Worm (Caenorhabditis elegans) whole organism, L4 larva: ENCODE results near the gene F36G9.15.
A peak's percentile ranks its signal among the peaks of the same experiment; 100 is the strongest.

Source experiments
- F44E2.7 ChIP-seq: fragments of 200-800 bp; sonication (Bioruptor generic); IDR thresholded peaks from 2 replicates; pipeline ENCODE4 v2.1.2; 2022; ENCODE audit warnings: missing genetic modification characterization, missing compliant biosample characterization
- F49E8.2 ChIP-seq: sonication (generic microtip); optimal IDR thresholded peaks from 2 replicates; lab custom pipeline; 2016; ENCODE audit warnings: missing compliant biosample characterization, mild to moderate bottlenecking, missing genetic modification characterization, borderline replicate concordance
- T20F7.1 ChIP-seq: fragments of 200-800 bp; sonication (Bioruptor generic); optimal IDR thresholded peaks from 2 replicates; lab custom pipeline; 2018; ENCODE audit warnings: mild to moderate bottlenecking, missing genetic modification characterization, missing compliant biosample characterization
- Y105C5A.15 ChIP-seq: fragments of 200-800 bp; sonication (Bioruptor generic); IDR thresholded peaks from 2 replicates; pipeline ENCODE4 v1.3.6; 2022; ENCODE audit warnings: missing genetic modification characterization, missing compliant biosample characterization
- Y48G9A.11 ChIP-seq: fragments of 200-800 bp; sonication (Bioruptor generic); IDR thresholded peaks from 2 replicates; pipeline ENCODE4 v1.3.6; 2022; ENCODE audit warnings: missing genetic modification reagents, missing genetic modification characterization, missing compliant biosample characterization
- ZK337.2 ChIP-seq: fragments of 200-800 bp; sonication (Bioruptor generic); IDR thresholded peaks from 2 replicates; pipeline ENCODE4 v1.3.6; 2022; ENCODE audit warnings: missing genetic modification reagents, missing genetic modification characterization, missing compliant biosample characterization
- ama-1 ChIP-seq: fragments of 150-350 bp; optimal IDR thresholded peaks from 2 replicates; lab custom pipeline; 2014; ENCODE audit warnings: inconsistent platforms, mixed read lengths
- arid-1 ChIP-seq: fragments of 200-800 bp; sonication (Bioruptor generic); conservative IDR thresholded peaks from 2 replicates; pipeline ENCODE4 v1.3.6; 2022; ENCODE audit warnings: missing genetic modification reagents, missing genetic modification characterization, missing compliant biosample characterization
- attf-4 ChIP-seq: sonication (generic microtip); optimal IDR thresholded peaks from 3 replicates; lab custom pipeline; 2017; ENCODE audit warnings: missing biosample characterization, missing genetic modification characterization
- ceh-28 ChIP-seq: fragments of 150-350 bp; optimal IDR thresholded peaks from 2 replicates; lab custom pipeline; 2014; ENCODE audit warnings: missing biosample characterization, missing genetic modification reagents, missing genetic modification characterization
- ceh-32 ChIP-seq: sonication (generic microtip); optimal IDR thresholded peaks from 2 replicates; lab custom pipeline; 2016; ENCODE audit warnings: mild to moderate bottlenecking, missing genetic modification characterization, missing compliant biosample characterization; ENCODE audit not compliant: poor library complexity
- ceh-44 ChIP-seq: fragments of 200-800 bp; sonication (Bioruptor generic); IDR thresholded peaks from 2 replicates; pipeline ENCODE4 v1.3.6; 2022; ENCODE audit warnings: missing genetic modification reagents, missing genetic modification characterization, missing compliant biosample characterization
- cey-2 ChIP-seq: sonication (generic microtip); optimal IDR thresholded peaks from 3 replicates; lab custom pipeline; 2017; ENCODE audit warnings: missing genetic modification characterization, mild to moderate bottlenecking, missing compliant biosample characterization, antibody characterized with exemption, borderline replicate concordance; ENCODE audit not compliant: insufficient read depth
- daf-16 ChIP-seq, 3 experiments: sonication (generic microtip); optimal IDR thresholded peaks; 2 replicates each; lab custom pipeline; 2016 to 2017; ENCODE audit warnings: missing genetic modification characterization in 3 of 3, missing genetic modification reagents in 3 of 3, mild to moderate bottlenecking in 2 of 3, missing compliant biosample characterization in 2 of 3, missing biosample characterization in 1 of 3, moderate library complexity in 1 of 3
- daf-19 ChIP-seq: fragments of 200-800 bp; sonication (Bioruptor generic); conservative IDR thresholded peaks from 2 replicates; pipeline ENCODE4 v1.3.6; 2022; ENCODE audit warnings: missing genetic modification characterization, missing compliant biosample characterization
- dmd-6 ChIP-seq: fragments of 200-800 bp; sonication (Bioruptor generic); IDR thresholded peaks from 2 replicates; pipeline ENCODE4 v1.3.6; 2022; ENCODE audit warnings: missing genetic modification reagents, missing genetic modification characterization, missing compliant biosample characterization
- dmd-8 ChIP-seq: fragments of 200-800 bp; sonication (Bioruptor generic); IDR thresholded peaks from 2 replicates; pipeline ENCODE4 v1.3.6; 2022; ENCODE audit warnings: missing genetic modification characterization, missing compliant biosample characterization
- dpl-1 ChIP-seq: fragments of 150-350 bp; optimal IDR thresholded peaks from 2 replicates; lab custom pipeline; 2014; ENCODE audit warnings: missing biosample characterization, missing genetic modification reagents, missing genetic modification characterization
- duxl-1 ChIP-seq: sonication (generic microtip); optimal IDR thresholded peaks from 2 replicates; lab custom pipeline; 2016; ENCODE audit warnings: mild to moderate bottlenecking, missing genetic modification characterization, moderate library complexity, missing compliant biosample characterization; ENCODE audit not compliant: poor library complexity
- dve-1 ChIP-seq: sonication (generic microtip); optimal IDR thresholded peaks from 2 replicates; lab custom pipeline; 2017; ENCODE audit warnings: antibody characterized with exemption, mild to moderate bottlenecking, missing genetic modification characterization, missing compliant biosample characterization; ENCODE audit not compliant: insufficient read depth
- egl-43 ChIP-seq: fragments of 200-800 bp; sonication (Bioruptor generic); IDR thresholded peaks from 2 replicates; pipeline ENCODE4 v1.3.6; 2022; ENCODE audit warnings: missing genetic modification reagents, missing genetic modification characterization, missing compliant biosample characterization
- fkh-10 ChIP-seq: fragments of 150-350 bp; optimal IDR thresholded peaks from 2 replicates; lab custom pipeline; 2014; ENCODE audit warnings: missing biosample characterization, missing genetic modification reagents, missing genetic modification characterization
- fos-1 ChIP-seq: fragments of 150-350 bp; optimal IDR thresholded peaks from 2 replicates; lab custom pipeline; 2014; ENCODE audit warnings: missing biosample characterization, missing genetic modification characterization
- hif-1 ChIP-seq, 2 experiments: sonication (generic microtip); optimal IDR thresholded peaks; 2 replicates each; lab custom pipeline; 2016 to 2017; ENCODE audit warnings: missing compliant biosample characterization in 2 of 2, missing genetic modification characterization in 2 of 2, missing genetic modification reagents in 2 of 2, missing genotype in 2 of 2, mild to moderate bottlenecking in 1 of 2
- hlh-30 ChIP-seq: sonication (generic microtip); optimal IDR thresholded peaks from 2 replicates; lab custom pipeline; 2017; ENCODE audit warnings: antibody characterized with exemption, mild to moderate bottlenecking, missing genetic modification characterization, missing compliant biosample characterization; ENCODE audit not compliant: insufficient read depth
- lim-7 ChIP-seq: fragments of 200-800 bp; sonication (Bioruptor generic); IDR thresholded peaks from 2 replicates; pipeline ENCODE4 v1.3.6; 2022; ENCODE audit warnings: missing genetic modification characterization, missing compliant biosample characterization
- lin-15B ChIP-seq: fragments of 150-350 bp; sonication (generic microtip); optimal IDR thresholded peaks from 3 replicates; lab custom pipeline; 2014; ENCODE audit warnings: missing biosample characterization, missing genetic modification characterization
- lin-39 ChIP-seq: fragments of 150-350 bp; optimal IDR thresholded peaks from 2 replicates; lab custom pipeline; 2014; ENCODE audit warnings: missing biosample characterization, missing genetic modification reagents, missing genetic modification characterization
- lir-3 ChIP-seq: sonication (generic microtip); optimal IDR thresholded peaks from 2 replicates; lab custom pipeline; 2016; ENCODE audit warnings: mild to moderate bottlenecking, missing genetic modification characterization, missing compliant biosample characterization
- madf-5 ChIP-seq, 2 experiments: fragments of 200-800 bp; sonication (Bioruptor generic); IDR thresholded peaks; 2 replicates each; pipeline ENCODE4 v1.3.6; 2022; ENCODE audit warnings: missing compliant biosample characterization in 2 of 2, missing genetic modification characterization in 2 of 2
- mep-1 ChIP-seq: fragments of 150-350 bp; sonication (generic microtip); optimal IDR thresholded peaks from 3 replicates; lab custom pipeline; 2014; ENCODE audit warnings: missing biosample characterization, missing genetic modification characterization
- mes-2 ChIP-seq: sonication (generic microtip); optimal IDR thresholded peaks from 2 replicates; lab custom pipeline; 2016; ENCODE audit warnings: missing genotype, mild to moderate bottlenecking, missing genetic modification characterization, missing compliant biosample characterization; ENCODE audit not compliant: poor library complexity, severe bottlenecking
- mxl-3 ChIP-seq: fragments of 200-800 bp; sonication (Bioruptor generic); optimal IDR thresholded peaks from 2 replicates; lab custom pipeline; 2018; ENCODE audit warnings: mild to moderate bottlenecking, missing genetic modification characterization, missing compliant biosample characterization
- saeg-2 ChIP-seq: fragments of 200-800 bp; sonication (Bioruptor generic); IDR thresholded peaks from 2 replicates; pipeline ENCODE4 v1.3.6; 2022; ENCODE audit warnings: missing genetic modification reagents, missing genetic modification characterization, missing compliant biosample characterization
- set-16 ChIP-seq: fragments of 200-800 bp; sonication (Bioruptor generic); IDR thresholded peaks from 2 replicates; pipeline ENCODE4 v1.3.6; 2022; ENCODE audit warnings: missing genetic modification reagents, missing genetic modification characterization, missing compliant biosample characterization
- snpc-1.2 ChIP-seq: fragments of 200-800 bp; sonication (Bioruptor generic); IDR thresholded peaks from 2 replicates; pipeline ENCODE4 v1.3.6; 2022; ENCODE audit warnings: missing genetic modification reagents, missing genetic modification characterization, missing compliant biosample characterization
- spr-3 ChIP-seq: fragments of 200-800 bp; sonication (Bioruptor generic); optimal IDR thresholded peaks from 2 replicates; lab custom pipeline; 2018; ENCODE audit warnings: mild to moderate bottlenecking, missing genetic modification characterization, missing compliant biosample characterization
- tra-1 ChIP-seq: fragments of 200-800 bp; sonication (Bioruptor generic); IDR thresholded peaks from 2 replicates; pipeline ENCODE4 v1.3.6; 2022; ENCODE audit warnings: missing genetic modification reagents, missing genetic modification characterization, missing compliant biosample characterization
- unc-130 ChIP-seq: sonication (generic microtip); optimal IDR thresholded peaks from 2 replicates; lab custom pipeline; 2016; ENCODE audit warnings: missing genetic modification reagents, missing genetic modification characterization, missing compliant biosample characterization
- unc-62 ChIP-seq, 3 experiments: fragments of 150-350 bp in 1 of 3; sonication (generic microtip); optimal IDR thresholded peaks in 2 of 3; peaks in 1 of 3; 1 replicate in 1 of 3; 2 replicates in 2 of 3; lab custom pipeline; 2014 to 2017; ENCODE audit warnings: missing biosample characterization in 3 of 3, missing genetic modification characterization in 3 of 3, missing genetic modification reagents in 3 of 3, missing genotype in 1 of 3
- zfp-2 ChIP-seq: sonication (generic microtip); optimal IDR thresholded peaks from 2 replicates; lab custom pipeline; 2016; ENCODE audit warnings: mild to moderate bottlenecking, missing genetic modification characterization, missing compliant biosample characterization
- ztf-11 ChIP-seq: fragments of 150-350 bp; optimal IDR thresholded peaks from 2 replicates; lab custom pipeline; 2014; ENCODE audit warnings: missing biosample characterization, missing genetic modification characterization

F36G9.15 gene

ce11 chrV:16024917-16025316 lies 36.9 kb upstream of the F36G9.15 start:
- TF ChIP-seq snpc-1.2: no peak
- peak; percentile 67 for TF ChIP-seq set-16

- TF ChIP-seq mes-2 (tag; lab: Kevin White, UChicago): no peak
- 0 out of 2 replicates have a peak, but pooled peaks have one; percentile 13 for TF ChIP-seq daf-19 (GFP tag; lab: Robert Waterston, UW)
- TF ChIP-seq fos-1: no peak
- TF ChIP-seq egl-43 (GFP tag; lab: Robert Waterston, UW): no peak
- no peak for TF ChIP-seq mep-1
- 0 out of 2 replicates have a peak, but pooled peaks have one; percentile 33 for TF ChIP-seq arid-1 (GFP tag; lab: Robert Waterston, UW)
- no peak for TF ChIP-seq dve-1 (tag; lab: Kevin White, UChicago)
- peak; percentile 8 for TF ChIP-seq dpl-1 (GFP tag; lab: Kevin White, UChicago)
- TF ChIP-seq F49E8.2: peak; percentile 36
These were observed 36.3 kb upstream of the F36G9.15 start, which contains the start of gene T10C6.6 for ce11 chrV:16024300-16024699. Gene T10C6.6, plus strand, starts transcription at chrV:16024326.

- TF ChIP-seq dmd-6 (GFP tag; lab: Robert Waterston, UW) (no peak), set-16 (peak; percentile 51)
These were observed 35.6 kb upstream of the F36G9.15 start for ce11 chrV:16023559-16023958.

- TF ChIP-seq hlh-30 (tag; lab: Kevin White, UChicago) (no peak), T20F7.1 (no peak), attf-4 (tag; lab: Kevin White, UChicago) (no peak), fkh-10 (no peak), mxl-3 (GFP tag; lab: Kevin White, UChicago) (no peak), Y48G9A.11 (no peak), lim-7 (no peak), zfp-2 (tag; lab: Kevin White, UChicago) (no peak), spr-3 (GFP tag; lab: Kevin White, UChicago) (no peak), lir-3 (no peak), unc-62 (GFP tag; optimal IDR thresholded peaks at IDR 0.05 in 1 of 2; lab: Kevin White, UChicago) (no peak), unc-62 (tag; optimal IDR thresholded peaks at IDR 0.05; lab: Kevin White, UChicago) (no peak), lin-15B (tag; lab: Kevin White, UChicago) (no peak), madf-5 (GFP tag; IDR thresholded peaks at IDR 0.05; lab: Robert Waterston, UW) (no peak), F44E2.7 (GFP tag; lab: Robert Waterston, UW) (no peak)
These were observed 35.1 kb upstream of the F36G9.15 start, which contains the start of gene cwc-15 for ce11 chrV:16023051-16023450. Gene cwc-15, plus strand, starts transcription at chrV:16023351.

- TF ChIP-seq ceh-32 (tag; lab: Kevin White, UChicago) (no peak), unc-130 (peak; percentile 63), saeg-2 (GFP tag; lab: Robert Waterston, UW) (no peak), hif-1 (tag; optimal IDR thresholded peaks at IDR 0.05; lab: Kevin White, UChicago) (peak in 1 of 2 experiments; percentile 77), T20F7.1 (no peak), Y105C5A.15 (GFP tag; lab: Robert Waterston, UW) (no peak), ceh-28 (tag; lab: Kevin White, UChicago) (no peak), dmd-6 (GFP tag; lab: Robert Waterston, UW) (no peak), ztf-11 (tag; lab: Kevin White, UChicago) (no peak), duxl-1 (tag; lab: Kevin White, UChicago) (peak; percentile 10), Y48G9A.11 (no peak), lin-39 (no peak), tra-1 (no peak), egl-43 (GFP tag; lab: Robert Waterston, UW) (no peak), ama-1 (lab: Kevin White, UChicago) (no peak), dmd-8 (no peak), daf-16 (GFP tag; optimal IDR thresholded peaks at IDR 0.05; lab: Kevin White, UChicago) (no peak), daf-16 (tag; optimal IDR thresholded peaks at IDR 0.05; lab: Kevin White, UChicago) (no peak), dpl-1 (GFP tag; lab: Kevin White, UChicago) (peak; percentile 88), ceh-44 (GFP tag; lab: Robert Waterston, UW) (no peak), cey-2 (no peak), mes-2 (tag; lab: Kevin White, UChicago) (peak; percentile 97), ZK337.2 (GFP tag; lab: Robert Waterston, UW) (0 out of 2 replicates have a peak, but pooled peaks have one; percentile 18)
These were observed 34.6 kb upstream of the F36G9.15 start for ce11 chrV:16022600-16022999.
